Fruit fly (Drosophila melanogaster): Measurements from ENCODE around the gene CG7829.

The CG7829 gene

dm6 chr3R:29858806-29859205 lies 41.2 kb upstream of the CG7829 start, which contains the start of gene CG7824:
Gene CG7824 (minus strand): TSS chr3R:29858936.
- no peak for TF ChIP-seq CG11617 (GFP tag; optimal IDR thresholded peaks at IDR 0.05)
- no peak for TF ChIP-seq toe (GFP tag; optimal IDR thresholded peaks at IDR 0.05)
- peak; percentile 49 for TF ChIP-seq Mnt (GFP tag; optimal IDR thresholded peaks at IDR 0.05)

dm6 chr3R:29857228-29857627 lies 39.7 kb upstream of the CG7829 start, which contains the start of gene dgt1:
Gene dgt1 (minus strand): TSS chr3R:29857491.
- no peak for TF ChIP-seq CG7045 (GFP tag; optimal IDR thresholded peaks at IDR 0.05)
- TF ChIP-seq CG12768 (GFP tag; optimal IDR thresholded peaks at IDR 0.05), result no peak
- no peak for TF ChIP-seq CG5204 (GFP tag; optimal IDR thresholded peaks at IDR 0.05)
- no peak for TF ChIP-seq Hr96 (GFP tag; optimal IDR thresholded peaks at IDR 0.05)
- TF ChIP-seq Mnt (GFP tag; optimal IDR thresholded peaks at IDR 0.05), result peak; percentile 42
- no peak for TF ChIP-seq tj (GFP tag; optimal IDR thresholded peaks at IDR 0.05)
- no peak for TF ChIP-seq Crg-1 (GFP tag; optimal IDR thresholded peaks at IDR 0.05)
- no peak for TF ChIP-seq Clk (GFP tag; optimal IDR thresholded peaks at IDR 0.05)
- no peak for TF ChIP-seq CG33017 (tag; optimal IDR thresholded peaks at IDR 0.05)
- TF ChIP-seq bab1 (GFP tag; optimal IDR thresholded peaks at IDR 0.05), result peak; percentile 22
- no peak for TF ChIP-seq toe (GFP tag; optimal IDR thresholded peaks at IDR 0.05)

- no peak for TF ChIP-seq CG5204 (GFP tag; optimal IDR thresholded peaks at IDR 0.05)
These were observed 29.6 kb upstream of the CG7829 start for dm6 chr3R:29847126-29847525.

- TF ChIP-seq Mnt (GFP tag; optimal IDR thresholded peaks at IDR 0.05), result no peak
- TF ChIP-seq tj (GFP tag; optimal IDR thresholded peaks at IDR 0.05), result peak; percentile 46
- TF ChIP-seq ovo (GFP tag; optimal IDR thresholded peaks at IDR 0.05), result peak; percentile 5
These were observed 23.8 kb upstream of the CG7829 start, which contains the start of gene Cad99C for dm6 chr3R:29841293-29841791. Gene Cad99C (plus strand): TSS chr3R:29841657.

DNA sequence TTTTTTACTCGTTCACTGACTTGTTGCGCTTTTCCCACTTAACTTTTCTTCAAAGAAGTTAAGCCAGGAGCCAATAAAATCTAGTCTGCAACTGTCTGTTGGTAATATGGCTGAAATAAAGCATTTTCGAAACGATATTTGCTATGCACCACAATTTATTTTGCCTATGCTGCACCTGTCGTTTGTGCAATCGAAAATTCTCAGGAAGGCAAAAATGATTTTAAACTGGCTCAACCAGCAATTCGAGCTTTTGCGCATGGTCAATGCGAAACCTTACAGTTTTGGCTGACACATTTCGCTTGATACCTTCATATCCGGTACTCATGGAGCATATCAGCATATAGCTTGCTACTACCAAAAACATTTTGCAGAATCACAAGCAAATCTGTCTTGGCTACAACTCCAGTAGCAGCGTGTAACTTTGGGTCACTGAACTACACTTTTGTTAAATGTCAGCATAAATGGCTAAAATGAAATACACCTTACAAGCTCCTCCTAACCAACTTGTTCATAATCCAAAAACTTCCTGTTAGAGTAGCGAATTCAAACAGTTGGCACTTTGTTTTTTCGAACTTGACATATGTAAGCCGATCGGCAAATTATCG lies 22.2 kb upstream of the CG7829 start:
- peak; percentile 95 for TF ChIP-seq tj (GFP tag; optimal IDR thresholded peaks at IDR 0.05)
- TF ChIP-seq bab1 (GFP tag; optimal IDR thresholded peaks at IDR 0.05), result peak; percentile 56
- TF ChIP-seq toe (GFP tag; optimal IDR thresholded peaks at IDR 0.05), result no peak
- TF ChIP-seq CG7101 (tag; optimal IDR thresholded peaks at IDR 0.05), result no peak

DNA sequence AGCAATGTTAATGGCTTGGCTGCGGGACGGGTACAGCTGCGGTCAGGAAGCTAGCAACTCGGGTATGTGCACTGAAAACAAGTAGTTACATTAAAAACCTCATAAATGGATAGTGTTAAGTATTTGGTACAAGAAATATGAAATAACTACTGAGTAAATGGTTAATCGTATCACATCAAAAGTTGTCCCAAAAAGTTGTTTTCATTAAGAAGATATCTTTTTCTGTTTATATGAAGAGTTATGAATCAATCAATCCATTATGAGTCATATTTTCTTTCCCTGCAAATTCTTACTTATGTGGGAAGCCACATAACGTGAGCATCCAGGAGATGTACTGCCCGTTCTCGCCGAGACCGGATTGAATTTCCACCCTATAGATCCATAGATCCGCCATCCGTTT lies 21.2 kb upstream of the CG7829 start:
- no peak for TF ChIP-seq Clk (GFP tag; optimal IDR thresholded peaks at IDR 0.05)
- TF ChIP-seq kay (GFP tag; ENCODE audit: borderline replicate concordance), result no peak
- TF ChIP-seq CG7101 (tag; optimal IDR thresholded peaks at IDR 0.05), result no peak
- TF ChIP-seq pad (GFP tag; optimal IDR thresholded peaks at IDR 0.05), result no peak
- no peak for TF ChIP-seq CG33017 (tag; optimal IDR thresholded peaks at IDR 0.05)
- TF ChIP-seq CG14711 (tag; optimal IDR thresholded peaks at IDR 0.05), result no peak
- no peak for TF ChIP-seq bab1 (GFP tag; optimal IDR thresholded peaks at IDR 0.05)
- TF ChIP-seq ovo (GFP tag; optimal IDR thresholded peaks at IDR 0.05), result no peak
- TF ChIP-seq Mnt (GFP tag; optimal IDR thresholded peaks at IDR 0.05), result no peak

DNA sequence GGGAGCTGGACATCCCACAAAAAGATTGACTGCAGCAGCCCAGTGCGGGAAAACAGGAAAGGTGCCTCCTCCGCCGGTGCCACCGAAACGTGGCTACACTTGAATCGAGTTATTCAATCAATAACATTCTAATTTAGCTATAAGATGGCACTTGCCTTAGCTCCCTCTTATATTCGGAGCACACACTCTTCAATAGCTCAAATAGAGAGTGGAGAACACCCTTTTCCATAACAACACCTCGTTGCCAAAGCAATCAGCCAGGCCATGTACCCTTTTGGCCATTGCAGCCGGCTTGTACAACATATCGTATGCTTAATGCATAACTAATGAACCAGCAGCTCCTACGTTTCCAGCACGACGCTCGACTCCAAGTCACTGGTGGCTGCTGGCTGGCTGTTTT lies 20.2 kb upstream of the CG7829 start:
- TF ChIP-seq pad (GFP tag; optimal IDR thresholded peaks at IDR 0.05) (no peak), CG7045 (GFP tag; optimal IDR thresholded peaks at IDR 0.05) (no peak), Clk (GFP tag; optimal IDR thresholded peaks at IDR 0.05) (no peak), CG14711 (tag; optimal IDR thresholded peaks at IDR 0.05) (no peak), CG5204 (GFP tag; optimal IDR thresholded peaks at IDR 0.05) (no peak), CG1620 (GFP tag; optimal IDR thresholded peaks at IDR 0.05) (no peak), Mnt (GFP tag; optimal IDR thresholded peaks at IDR 0.05) (no peak), cnc (optimal IDR thresholded peaks at IDR 0.05) (no peak), CG12768 (GFP tag; optimal IDR thresholded peaks at IDR 0.05) (no peak), Hr96 (GFP tag; optimal IDR thresholded peaks at IDR 0.05) (no peak), CG33017 (tag; optimal IDR thresholded peaks at IDR 0.05) (no peak)

DNA sequence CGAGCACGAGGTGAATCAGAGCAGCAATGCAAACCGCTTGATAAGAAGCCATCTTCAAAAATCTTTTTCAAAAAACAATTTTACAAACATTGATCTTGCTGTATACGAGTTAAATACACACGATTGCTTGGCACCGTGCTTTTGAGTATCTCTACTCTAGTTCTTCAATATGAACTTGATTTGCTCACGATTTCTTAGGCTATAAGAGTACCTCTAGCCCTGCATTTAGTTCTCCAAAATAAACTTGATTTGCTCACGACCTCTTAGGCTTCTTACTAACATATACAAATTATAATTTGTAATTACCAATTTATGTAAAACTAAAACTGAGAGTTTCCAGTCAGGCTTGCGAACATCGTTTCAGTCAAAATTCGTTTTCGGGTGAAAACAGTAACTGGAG lies 18.6 kb upstream of the CG7829 start, which contains the start of gene CG42592:
CG42592 (minus strand) TSS at position 101 of the 400 bp plus-strand sequence.
- no peak for TF ChIP-seq CG5204 (GFP tag; optimal IDR thresholded peaks at IDR 0.05)

DNA sequence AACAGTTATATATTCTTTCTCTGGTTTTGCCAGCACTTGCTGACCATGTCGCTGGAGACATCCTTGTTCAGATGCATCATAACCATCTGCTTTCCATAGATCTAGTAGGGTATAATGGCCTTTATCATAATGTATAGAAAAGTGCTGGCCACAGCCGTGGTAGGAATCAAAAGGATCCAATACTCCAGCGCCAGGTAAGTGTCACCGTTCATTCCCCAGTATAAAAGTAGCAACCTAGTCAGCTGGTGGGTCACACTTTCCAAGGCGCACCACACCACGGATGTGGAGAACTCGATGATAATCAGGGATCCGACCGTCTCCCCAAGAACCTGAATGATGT lies 18.1 kb upstream of the CG7829 start, which contains the start of gene Prtl99C:
Prtl99C (plus strand) TSS at position 241 of the 340 bp plus-strand sequence.
- TF ChIP-seq Mnt (GFP tag; optimal IDR thresholded peaks at IDR 0.05) (no peak), Clk (GFP tag; optimal IDR thresholded peaks at IDR 0.05) (no peak), CG5204 (GFP tag; optimal IDR thresholded peaks at IDR 0.05) (no peak), CG7045 (GFP tag; optimal IDR thresholded peaks at IDR 0.05) (no peak), kay (GFP tag; ENCODE audit: borderline replicate concordance) (no peak), Hr96 (GFP tag; optimal IDR thresholded peaks at IDR 0.05) (no peak), cnc (optimal IDR thresholded peaks at IDR 0.05) (no peak), pad (GFP tag; optimal IDR thresholded peaks at IDR 0.05) (no peak)

Data from whole organism, adult.